Fruit fly (Drosophila melanogaster): ENCODE data around the gene mtSSB.
A peak's percentile ranks its signal among the peaks of the same experiment; 100 is the strongest.

The mtSSB gene

dm6 chr3R:16180476-16181070 is 24.5 kb downstream of the mtSSB start, which contains the start of gene CG8927 (continued):
- TF ChIP-seq wek (GFP tag; optimal IDR thresholded peaks at IDR 0.05) (no peak), Chrac-16 (GFP tag; optimal IDR thresholded peaks at IDR 0.05) (no peak), CG2202 (tag; optimal IDR thresholded peaks at IDR 0.05) (no peak), CG11093 (GFP tag; IDR thresholded peaks at IDR 0.05) (no peak), usp (GFP tag; optimal IDR thresholded peaks at IDR 0.05) (no peak), CG1529 (GFP tag; optimal IDR thresholded peaks at IDR 0.05) (no peak), abd-A (tag; optimal IDR thresholded peaks at IDR 0.05) (no peak), ap (GFP tag; IDR thresholded peaks at IDR 0.05) (no peak), slbo (GFP tag; IDR thresholded peaks at IDR 0.05) (no peak), sisA (GFP tag; IDR thresholded peaks at IDR 0.05) (no peak), CG15269 (tag; optimal IDR thresholded peaks at IDR 0.05) (no peak), ERR (GFP tag; optimal IDR thresholded peaks at IDR 0.05) (no peak), CG13296 (GFP tag; optimal IDR thresholded peaks at IDR 0.05) (no peak), vvl (GFP tag; IDR thresholded peaks at IDR 0.05) (peak; percentile 80), CG32532 (GFP tag; IDR thresholded peaks at IDR 0.05) (no peak; the same call in 1 of the 2 replicates), NC2α (GFP tag; optimal IDR thresholded peaks at IDR 0.05) (no peak), MTF-1 (GFP tag; optimal IDR thresholded peaks at IDR 0.05; ENCODE audit: borderline replicate concordance) (no peak), CG6272 (GFP tag; IDR thresholded peaks at IDR 0.05) (no peak), Tbp (GFP tag; optimal IDR thresholded peaks at IDR 0.05) (no peak), btn (GFP tag; optimal IDR thresholded peaks at IDR 0.05) (no peak), CG18476 (GFP tag; optimal IDR thresholded peaks at IDR 0.05) (no peak), CG13775 (GFP tag; optimal IDR thresholded peaks at IDR 0.05) (no peak), luna (GFP tag; optimal IDR thresholded peaks at IDR 0.05) (no peak), CG11247 (GFP tag; IDR thresholded peaks at IDR 0.05) (no peak), Jarid2 (GFP tag; optimal IDR thresholded peaks at IDR 0.05) (no peak), Atf-2 (GFP tag; optimal IDR thresholded peaks at IDR 0.05) (no peak), CG17359 (tag; optimal IDR thresholded peaks at IDR 0.05) (no peak), CG17328 (GFP tag; IDR thresholded peaks at IDR 0.05) (no peak), Hey (tag; optimal IDR thresholded peaks at IDR 0.05) (no peak), CG1832 (GFP tag; optimal IDR thresholded peaks at IDR 0.05) (no peak), vfl (GFP tag; optimal IDR thresholded peaks at IDR 0.05) (no peak), CG10431 (GFP tag; optimal IDR thresholded peaks at IDR 0.05) (no peak), Dref (GFP tag; IDR thresholded peaks at IDR 0.05) (no peak), Gsc (GFP tag; IDR thresholded peaks at IDR 0.05) (no peak), pita (GFP tag; optimal IDR thresholded peaks at IDR 0.05) (peak; percentile 57), Sox102F (GFP tag; optimal IDR thresholded peaks at IDR 0.05) (no peak), Hmr (GFP tag; optimal IDR thresholded peaks at IDR 0.05) (peak; percentile 16), caup (GFP tag; optimal IDR thresholded peaks at IDR 0.05; ENCODE audit: severe bottlenecking) (no peak), crp (GFP tag; optimal IDR thresholded peaks at IDR 0.05) (peak in 1 of 2 experiments; percentile 2), pnt (GFP tag; optimal IDR thresholded peaks at IDR 0.05) (no peak), shn (GFP tag; optimal IDR thresholded peaks at IDR 0.05) (no peak), CG3163 (GFP tag; optimal IDR thresholded peaks at IDR 0.05) (no peak), CG10274 (GFP tag; optimal IDR thresholded peaks at IDR 0.05) (no peak), CG3847 (GFP tag; IDR thresholded peaks at IDR 0.05) (0 out of 2 replicates have a peak, but pooled peaks have one; percentile 16), CG3995 (GFP tag; optimal IDR thresholded peaks at IDR 0.05) (no peak), Spps (tag; optimal IDR thresholded peaks at IDR 0.05) (no peak), ewg (GFP tag; optimal IDR thresholded peaks at IDR 0.05) (no peak), Med (GFP tag) (peak; percentile 50), ems (GFP tag; optimal IDR thresholded peaks at IDR 0.05) (no peak), CG12744 (GFP tag; optimal IDR thresholded peaks at IDR 0.05) (no peak), Gug (GFP tag; IDR thresholded peaks at IDR 0.05) (no peak), Hr39 (optimal IDR thresholded peaks at IDR 0.05) (no peak)

Measured in whole organism, embryonic.